Worm (Caenorhabditis elegans) whole organism, L1 larva: ENCODE data around the gene Y37E11B.6.
A peak's percentile ranks its signal among the peaks of the same experiment; 100 is the strongest.

Source experiments
- C16A3.4 ChIP-seq: fragments of 150-350 bp; optimal IDR thresholded peaks from 2 replicates; lab custom pipeline; 2014; ENCODE audit warnings: missing biosample characterization, missing genetic modification characterization
- Y116A8C.19 ChIP-seq: sonication (generic microtip); optimal IDR thresholded peaks from 2 replicates; lab custom pipeline; 2016; ENCODE audit warnings: missing compliant biosample characterization, missing genetic modification characterization, borderline replicate concordance
- aly-2 ChIP-seq: fragments of 150-350 bp; optimal IDR thresholded peaks from 2 replicates; lab custom pipeline; 2014; ENCODE audit warnings: missing biosample characterization, missing genetic modification characterization
- ceh-8 ChIP-seq: fragments of 200-800 bp; sonication (Bioruptor generic); optimal IDR thresholded peaks from 2 replicates; lab custom pipeline; 2018; ENCODE audit warnings: mild to moderate bottlenecking, missing genetic modification characterization, moderate library complexity, missing compliant biosample characterization
- ceh-88 ChIP-seq: fragments of 200-800 bp; sonication (Bioruptor generic); IDR thresholded peaks from 2 replicates; pipeline ENCODE4 v1.3.6; 2022; ENCODE audit warnings: missing genetic modification characterization, missing compliant biosample characterization
- ceh-90 ChIP-seq: sonication (generic microtip); optimal IDR thresholded peaks from 2 replicates; lab custom pipeline; 2016; ENCODE audit warnings: missing genetic modification characterization, missing compliant biosample characterization
- dsc-1 ChIP-seq: sonication (generic microtip); optimal IDR thresholded peaks from 2 replicates; lab custom pipeline; 2016; ENCODE audit warnings: mild to moderate bottlenecking, missing genetic modification characterization, missing compliant biosample characterization
- efl-1 ChIP-seq, 4 experiments: fragments of 150-350 bp; optimal IDR thresholded peaks in 3 of 4; peaks in 1 of 4; 1 replicate in 1 of 4; 2 replicates in 3 of 4; lab custom pipeline; 2014; ENCODE audit warnings: missing biosample characterization in 2 of 4, missing genetic modification characterization in 2 of 4, missing genetic modification reagents in 2 of 4
- egl-13 ChIP-seq: sonication (generic microtip); optimal IDR thresholded peaks from 2 replicates; lab custom pipeline; 2016; ENCODE audit warnings: missing genotype, missing genetic modification reagents, missing genetic modification characterization, missing compliant biosample characterization
- egl-27 ChIP-seq, 2 experiments: fragments of 150-350 bp in 1 of 2; sonication (generic microtip); optimal IDR thresholded peaks; 3 replicates each; lab custom pipeline; 2017 to 2018; ENCODE audit warnings: missing biosample characterization in 2 of 2, missing genetic modification characterization in 2 of 2, missing genetic modification reagents in 2 of 2
- elt-2 ChIP-seq: sonication (generic microtip); optimal IDR thresholded peaks from 2 replicates; lab custom pipeline; 2016; ENCODE audit warnings: missing genetic modification characterization, mild to moderate bottlenecking, inconsistent platforms, missing compliant biosample characterization, missing genetic modification reagents
- elt-3 ChIP-seq, 6 experiments: fragments of 150-350 bp in 1 of 6; sonication (generic microtip); optimal IDR thresholded peaks; 2 replicates each; lab custom pipeline; 2017 to 2018; ENCODE audit warnings: missing biosample characterization in 6 of 6, missing genetic modification characterization in 6 of 6, inconsistent platforms in 1 of 6
- fkh-10 ChIP-seq: sonication (generic microtip); optimal IDR thresholded peaks from 2 replicates; lab custom pipeline; 2017; ENCODE audit warnings: missing biosample characterization, missing genetic modification reagents, missing genetic modification characterization
- fkh-4 ChIP-seq: sonication (generic microtip); optimal IDR thresholded peaks from 2 replicates; lab custom pipeline; 2016; ENCODE audit warnings: missing compliant biosample characterization, missing genetic modification characterization, borderline replicate concordance
- fkh-8 ChIP-seq: sonication (generic microtip); optimal IDR thresholded peaks from 2 replicates; lab custom pipeline; 2016; ENCODE audit warnings: mild to moderate bottlenecking, missing genetic modification characterization, missing compliant biosample characterization
- hpl-2 ChIP-seq: fragments of 150-350 bp; optimal IDR thresholded peaks from 2 replicates; lab custom pipeline; 2014; ENCODE audit warnings: missing biosample characterization, missing genetic modification reagents, missing genetic modification characterization
- irx-1 ChIP-seq: sonication (generic microtip); optimal IDR thresholded peaks from 2 replicates; lab custom pipeline; 2016; ENCODE audit warnings: missing genetic modification characterization, missing compliant biosample characterization
- isw-1 ChIP-seq: fragments of 200-800 bp; sonication (Bioruptor generic); IDR thresholded peaks from 2 replicates; pipeline ENCODE4 v1.3.6; 2022; ENCODE audit warnings: missing genetic modification characterization, missing compliant biosample characterization
- jun-1 ChIP-seq: fragments of 150-350 bp; optimal IDR thresholded peaks from 2 replicates; lab custom pipeline; 2014; ENCODE audit warnings: missing biosample characterization, missing genetic modification reagents, missing genetic modification characterization
- lin-35 ChIP-seq, 2 experiments: fragments of 150-350 bp; optimal IDR thresholded peaks; 2 replicates each; lab custom pipeline; 2014; ENCODE audit warnings: missing biosample characterization in 2 of 2, missing genetic modification characterization in 2 of 2, missing genetic modification reagents in 2 of 2
- lin-39 ChIP-seq: fragments of 150-350 bp; optimal IDR thresholded peaks from 2 replicates; lab custom pipeline; 2014; ENCODE audit warnings: missing biosample characterization, missing genetic modification reagents, missing genetic modification characterization
- lir-3 ChIP-seq: sonication (generic microtip); optimal IDR thresholded peaks from 2 replicates; lab custom pipeline; 2016; ENCODE audit warnings: mild to moderate bottlenecking, missing genetic modification characterization, moderate library complexity, missing compliant biosample characterization; ENCODE audit not compliant: poor library complexity
- mdl-1 ChIP-seq, 2 experiments: fragments of 150-350 bp; optimal IDR thresholded peaks; 2 replicates each; lab custom pipeline; 2014 to 2017; ENCODE audit warnings: missing biosample characterization in 2 of 2, missing genetic modification characterization in 2 of 2, inconsistent platforms in 1 of 2
- mef-2 ChIP-seq: fragments of 150-350 bp; optimal IDR thresholded peaks from 2 replicates; lab custom pipeline; 2014; ENCODE audit warnings: missing biosample characterization, missing genetic modification characterization
- mep-1 ChIP-seq: fragments of 150-350 bp; optimal IDR thresholded peaks from 2 replicates; lab custom pipeline; 2014; ENCODE audit warnings: missing biosample characterization, missing genetic modification characterization
- nhr-11 ChIP-seq: fragments of 150-350 bp; optimal IDR thresholded peaks from 2 replicates; lab custom pipeline; 2014; ENCODE audit warnings: missing biosample characterization, missing genetic modification characterization
- nhr-20 ChIP-seq: sonication (generic microtip); optimal IDR thresholded peaks from 2 replicates; lab custom pipeline; 2016; ENCODE audit warnings: mild to moderate bottlenecking, missing genetic modification characterization, missing compliant biosample characterization
- nhr-237 ChIP-seq: fragments of 150-350 bp; optimal IDR thresholded peaks from 2 replicates; lab custom pipeline; 2014; ENCODE audit warnings: missing biosample characterization, missing genetic modification characterization
- nhr-28 ChIP-seq: fragments of 150-350 bp; optimal IDR thresholded peaks from 2 replicates; lab custom pipeline; 2014; ENCODE audit warnings: missing biosample characterization, missing genetic modification characterization
- nhr-47 ChIP-seq: sonication (generic microtip); optimal IDR thresholded peaks from 2 replicates; lab custom pipeline; 2016; ENCODE audit warnings: mild to moderate bottlenecking, missing genetic modification characterization, moderate library complexity, missing compliant biosample characterization
- nhr-90 ChIP-seq: sonication (generic microtip); optimal IDR thresholded peaks from 2 replicates; lab custom pipeline; 2016; ENCODE audit warnings: mild to moderate bottlenecking, missing genetic modification characterization, missing compliant biosample characterization; ENCODE audit not compliant: poor library complexity
- pag-3 ChIP-seq: sonication (generic microtip); optimal IDR thresholded peaks from 2 replicates; lab custom pipeline; 2017; ENCODE audit warnings: missing genetic modification characterization, mild to moderate bottlenecking, missing compliant biosample characterization, antibody characterized with exemption, borderline replicate concordance; ENCODE audit not compliant: insufficient read depth
- pax-3 ChIP-seq: fragments of 200-800 bp; sonication (Bioruptor generic); optimal IDR thresholded peaks from 2 replicates; lab custom pipeline; 2018; ENCODE audit warnings: mild to moderate bottlenecking, missing genetic modification characterization, moderate library complexity, missing compliant biosample characterization
- pqm-1 ChIP-seq: sonication (generic microtip); optimal IDR thresholded peaks from 3 replicates; lab custom pipeline; 2017; ENCODE audit warnings: missing biosample characterization, missing genetic modification characterization
- snpc-4 ChIP-seq: fragments of 150-350 bp; optimal IDR thresholded peaks from 2 replicates; lab custom pipeline; 2014; ENCODE audit warnings: missing biosample characterization, missing genetic modification characterization
- sup-37 ChIP-seq: fragments of 200-800 bp; sonication (Bioruptor generic); optimal IDR thresholded peaks from 2 replicates; lab custom pipeline; 2018; ENCODE audit warnings: mild to moderate bottlenecking, missing genetic modification characterization, missing compliant biosample characterization
- swsn-7 ChIP-seq: sonication (generic microtip); optimal IDR thresholded peaks from 2 replicates; lab custom pipeline; 2016; ENCODE audit warnings: missing genetic modification characterization, missing compliant biosample characterization
- tbx-2 ChIP-seq: sonication (generic microtip); optimal IDR thresholded peaks from 2 replicates; lab custom pipeline; 2016; ENCODE audit warnings: missing genetic modification characterization, missing compliant biosample characterization
- tlp-1 ChIP-seq: fragments of 150-350 bp; optimal IDR thresholded peaks from 2 replicates; lab custom pipeline; 2014; ENCODE audit warnings: missing biosample characterization, missing genetic modification characterization
- unc-130 ChIP-seq: fragments of 150-350 bp; optimal IDR thresholded peaks from 2 replicates; lab custom pipeline; 2017; ENCODE audit warnings: missing biosample characterization, missing genetic modification characterization, inconsistent platforms
- unc-98 ChIP-seq: fragments of 200-800 bp; sonication (Bioruptor generic); IDR thresholded peaks from 2 replicates; pipeline ENCODE4 v1.3.6; 2022; ENCODE audit warnings: missing genetic modification characterization, missing compliant biosample characterization
- vab-15 ChIP-seq: sonication (generic microtip); optimal IDR thresholded peaks from 2 replicates; lab custom pipeline; 2017; ENCODE audit warnings: missing genotype, mild to moderate bottlenecking, missing genetic modification characterization, missing compliant biosample characterization
- xbp-1 ChIP-seq: sonication (generic microtip); optimal IDR thresholded peaks from 2 replicates; lab custom pipeline; 2016; ENCODE audit warnings: missing genetic modification characterization, missing compliant biosample characterization
- zag-1 ChIP-seq: fragments of 150-350 bp; optimal IDR thresholded peaks from 2 replicates; lab custom pipeline; 2014; ENCODE audit warnings: missing biosample characterization, missing genetic modification characterization
- ztf-11 ChIP-seq, 2 experiments: sonication (generic microtip); optimal IDR thresholded peaks; 2 replicates each; lab custom pipeline; 2016 to 2017; ENCODE audit warnings: missing genetic modification characterization in 2 of 2, missing biosample characterization in 1 of 2, missing compliant biosample characterization in 1 of 2
- ztf-4 ChIP-seq: fragments of 150-350 bp; optimal IDR thresholded peaks from 2 replicates; lab custom pipeline; 2014; ENCODE audit warnings: missing biosample characterization, missing genetic modification characterization

Y37E11B.6 gene

ce11 chrIV:3618719-3619118 lies 19.6 kb upstream of the Y37E11B.6 start:
- no peak for TF ChIP-seq fkh-10 (GFP tag; lab: Kevin White, UChicago)
- TF ChIP-seq efl-1 (optimal IDR thresholded peaks at IDR 0.05; lab: Kevin White, UChicago), result no peak
- TF ChIP-seq efl-1 (GFP tag; optimal IDR thresholded peaks at IDR 0.05 in 1 of 2; lab: Kevin White, UChicago), result peak in 1 of 2 experiments; percentile 53

DNA sequence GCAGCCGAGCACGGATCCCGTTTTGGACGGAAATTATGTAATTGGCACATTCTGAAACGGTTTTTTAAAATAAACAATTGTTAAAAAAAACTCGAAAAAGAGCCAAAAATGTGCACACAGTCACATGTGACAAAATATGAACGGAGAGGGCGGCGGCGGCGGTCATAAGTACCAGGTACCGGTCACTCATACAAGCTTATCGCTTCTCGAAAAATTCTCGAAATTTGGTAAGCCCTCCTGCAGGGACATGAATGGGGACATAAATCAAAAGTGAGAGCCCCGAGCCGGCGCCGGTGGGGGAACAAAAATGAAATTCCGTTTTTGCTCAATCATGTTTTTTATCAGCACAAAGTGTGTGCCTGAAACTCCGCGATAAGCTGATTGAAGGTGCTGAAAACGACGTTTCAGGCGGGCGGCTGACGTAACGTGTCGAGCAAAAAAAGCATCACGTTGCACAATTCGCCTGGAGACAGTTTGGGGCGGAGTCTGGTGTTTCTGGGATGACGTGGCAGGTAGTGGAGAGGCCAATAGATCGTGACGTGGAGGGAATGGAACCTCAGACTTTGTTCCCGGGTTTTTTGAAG lies 14.0 kb upstream of the Y37E11B.6 start, which contains the start of gene ltah-1.2:
ltah-1.2 (minus strand) TSS at position 51 of the 584 bp plus-strand sequence.
- TF ChIP-seq efl-1 (optimal IDR thresholded peaks at IDR 0.05; lab: Kevin White, UChicago) (no peak), efl-1 (GFP tag; optimal IDR thresholded peaks at IDR 0.05 in 1 of 2; lab: Kevin White, UChicago) (peak in 1 of 2 experiments; percentile 15), nhr-47 (tag; lab: Kevin White, UChicago) (no peak), isw-1 (no peak), pag-3 (tag; lab: Kevin White, UChicago) (no peak), ztf-4 (tag; lab: Kevin White, UChicago) (no peak), pax-3 (tag; lab: Kevin White, UChicago) (peak; percentile 11), fkh-4 (tag; lab: Kevin White, UChicago) (no peak), ztf-11 (tag; optimal IDR thresholded peaks at IDR 0.05; lab: Kevin White, UChicago) (no peak), elt-2 (peak; percentile 76), egl-27 (tag; optimal IDR thresholded peaks at IDR 0.05; lab: Kevin White, UChicago) (no peak)

ce11 chrIV:3611845-3612244 lies 12.7 kb upstream of the Y37E11B.6 start:
- TF ChIP-seq zag-1 (tag; lab: Kevin White, UChicago) (no peak), nhr-20 (tag; lab: Kevin White, UChicago) (peak; percentile 27), lir-3 (tag; lab: Kevin White, UChicago) (no peak), hpl-2 (GFP tag; lab: Kevin White, UChicago) (no peak), unc-98 (GFP tag; lab: Robert Waterston, UW) (no peak), unc-130 (tag; lab: Kevin White, UChicago) (no peak), snpc-4 (tag; lab: Kevin White, UChicago) (no peak), egl-13 (tag; lab: Kevin White, UChicago) (peak; percentile 1), fkh-4 (tag; lab: Kevin White, UChicago) (no peak), efl-1 (optimal IDR thresholded peaks at IDR 0.05; lab: Kevin White, UChicago) (no peak), efl-1 (GFP tag; optimal IDR thresholded peaks at IDR 0.05 in 1 of 2; lab: Kevin White, UChicago) (peak in 1 of 2 experiments; percentile 74), nhr-90 (tag; lab: Kevin White, UChicago) (peak; percentile 57), elt-3 (tag; optimal IDR thresholded peaks at IDR 0.05; lab: Kevin White, UChicago) (no peak), pag-3 (tag; lab: Kevin White, UChicago) (no peak), nhr-237 (tag; lab: Kevin White, UChicago) (no peak), mep-1 (tag; lab: Kevin White, UChicago) (no peak), jun-1 (tag; lab: Kevin White, UChicago) (peak; percentile 34), irx-1 (tag; lab: Kevin White, UChicago) (no peak), swsn-7 (tag; lab: Kevin White, UChicago) (no peak), elt-2 (peak; percentile 99), tlp-1 (tag; lab: Kevin White, UChicago) (no peak), ceh-88 (GFP tag; lab: Robert Waterston, UW) (no peak), ceh-90 (no peak), sup-37 (GFP tag; lab: Kevin White, UChicago) (no peak), dsc-1 (tag; lab: Kevin White, UChicago) (no peak), fkh-8 (tag; lab: Kevin White, UChicago) (no peak), ceh-8 (no peak), mef-2 (tag; lab: Kevin White, UChicago) (no peak), vab-15 (tag; lab: Kevin White, UChicago) (no peak), lin-39 (tag; lab: Kevin White, UChicago) (no peak), aly-2 (tag; lab: Kevin White, UChicago) (no peak), pqm-1 (tag; lab: Kevin White, UChicago) (peak; percentile 81), isw-1 (no peak), nhr-11 (no peak), lin-35 (GFP tag; optimal IDR thresholded peaks at IDR 0.05; lab: Kevin White, UChicago) (peak in 1 of 2 experiments; percentile 69), tbx-2 (tag; lab: Kevin White, UChicago) (no peak), xbp-1 (no peak), Y116A8C.19 (tag; lab: Kevin White, UChicago) (no peak), nhr-28 (tag; lab: Kevin White, UChicago) (no peak), C16A3.4 (tag; lab: Kevin White, UChicago) (no peak), mdl-1 (tag; optimal IDR thresholded peaks at IDR 0.05; lab: Kevin White, UChicago) (peak in 1 of 2 experiments; percentile 53)
